Fruit fly (Drosophila melanogaster): ENCODE data around the gene Blos3.

Blos3 gene

DNA sequence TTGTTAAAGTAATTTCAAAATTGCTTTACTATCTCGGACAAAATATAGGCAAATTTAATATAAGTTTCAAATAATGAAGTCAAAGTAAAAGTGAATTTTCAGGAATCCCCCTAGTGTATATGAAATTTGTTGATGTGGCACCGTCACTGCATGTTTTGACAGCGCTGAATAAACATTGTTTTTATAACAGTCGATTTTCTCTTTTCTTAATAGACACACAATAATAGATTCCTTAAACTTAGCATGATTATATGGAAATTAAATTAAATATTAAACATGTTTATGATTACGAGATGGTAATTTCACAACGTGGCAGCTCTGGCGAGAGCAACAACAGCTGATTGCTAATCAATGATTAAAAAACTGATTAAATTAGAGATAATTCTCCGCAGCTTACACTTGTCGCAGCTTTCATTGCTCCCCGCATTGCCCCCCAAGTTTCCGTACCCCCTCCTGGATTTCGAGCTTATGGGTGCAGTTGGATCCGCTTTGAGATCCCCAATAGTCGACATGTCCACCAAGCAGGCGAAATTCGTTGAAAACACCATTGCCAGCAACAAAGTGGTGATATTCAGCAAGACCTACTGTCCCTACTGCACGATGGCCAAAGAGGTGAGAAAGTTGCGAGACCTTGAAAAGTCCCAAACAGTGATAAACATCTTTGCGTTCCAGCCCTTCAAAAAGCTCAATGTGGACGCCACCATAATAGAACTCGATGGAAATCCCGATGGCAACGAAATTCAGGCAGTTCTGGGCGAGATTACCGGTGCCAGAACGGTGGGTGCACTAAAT lies 793 bp upstream of the Blos3 start, which contains the start of gene Grx1:
Gene Grx1, plus strand, starts transcription at position 196 of the 792 bp plus-strand sequence.
- TF ChIP-seq Jarid2 (GFP tag; optimal IDR thresholded peaks at IDR 0.05) (no peak), Mrtf (GFP tag; IDR thresholded peaks at IDR 0.05) (no peak), gt (GFP tag; IDR thresholded peaks at IDR 0.05) (no peak), kah (GFP tag; optimal IDR thresholded peaks at IDR 0.05) (peak; percentile 5), org-1 (GFP tag; optimal IDR thresholded peaks at IDR 0.05) (no peak), CG10462 (GFP tag; optimal IDR thresholded peaks at IDR 0.05) (no peak), CG4328 (GFP tag; optimal IDR thresholded peaks at IDR 0.05) (peak; percentile 43), CG15073 (GFP tag; optimal IDR thresholded peaks at IDR 0.05) (no peak), CG8478 (optimal IDR thresholded peaks at IDR 0.05) (no peak), CG4854 (GFP tag; optimal IDR thresholded peaks at IDR 0.05) (peak; percentile 8), E2f2 (GFP tag; IDR thresholded peaks at IDR 0.05) (peak; percentile 45; the same call in 1 of the 2 replicates), jing (GFP tag; optimal IDR thresholded peaks at IDR 0.05) (peak; percentile 14), Dll (GFP tag; IDR thresholded peaks at IDR 0.05; ENCODE audit: partially characterized antibody) (no peak), NC2α (GFP tag; optimal IDR thresholded peaks at IDR 0.05) (no peak), Doc2 (GFP tag; IDR thresholded peaks at IDR 0.05) (no peak), gem (tag; optimal IDR thresholded peaks at IDR 0.05) (peak; percentile 75), row (GFP tag; IDR thresholded peaks at IDR 0.05) (peak; percentile 73), Oli (tag; optimal IDR thresholded peaks at IDR 0.05) (peak; percentile 22), Sry-β (GFP tag; optimal IDR thresholded peaks at IDR 0.05) (no peak), Kr (GFP tag; optimal IDR thresholded peaks at IDR 0.05) (no peak), mld (GFP tag; IDR thresholded peaks at IDR 0.05; ENCODE audit: partially characterized antibody) (no peak), Blimp-1 (GFP tag; optimal IDR thresholded peaks at IDR 0.05) (peak; percentile 79), crc (GFP tag; optimal IDR thresholded peaks at IDR 0.05) (peak; percentile 15), maf-S (GFP tag; optimal IDR thresholded peaks at IDR 0.05) (peak; percentile 31), CG12659 (GFP tag; optimal IDR thresholded peaks at IDR 0.05) (peak; percentile 73), Optix (GFP tag; IDR thresholded peaks at IDR 0.05) (no peak), CG10267 (tag; optimal IDR thresholded peaks at IDR 0.05) (peak; percentile 62), Tbp (GFP tag; optimal IDR thresholded peaks at IDR 0.05) (no peak), Sox100B (GFP tag; optimal IDR thresholded peaks at IDR 0.05) (peak; percentile 52), Meics (GFP tag; optimal IDR thresholded peaks at IDR 0.05) (peak; percentile 70), Fer2 (tag; optimal IDR thresholded peaks at IDR 0.05) (no peak), peb (GFP tag; IDR thresholded peaks at IDR 0.05) (no peak), Hmr (GFP tag; optimal IDR thresholded peaks at IDR 0.05) (peak; percentile 59), CG18476 (GFP tag; optimal IDR thresholded peaks at IDR 0.05) (peak; percentile 54), croc (GFP tag; conservative IDR thresholded peaks at IDR 0.05) (no peak), CHES-1-like (GFP tag; optimal IDR thresholded peaks at IDR 0.05) (no peak), chinmo (GFP tag; IDR thresholded peaks at IDR 0.05; ENCODE audit: partially characterized antibody) (no peak), MTF-1 (GFP tag; optimal IDR thresholded peaks at IDR 0.05; ENCODE audit: borderline replicate concordance) (no peak), CG18011 (GFP tag; optimal IDR thresholded peaks at IDR 0.05) (peak; percentile 39), CG8089 (GFP tag; optimal IDR thresholded peaks at IDR 0.05) (no peak), CG7357 (GFP tag; IDR thresholded peaks at IDR 0.05) (no peak), CG9876 (GFP tag; optimal IDR thresholded peaks at IDR 0.05) (no peak), Ets65A (GFP tag) (peak; percentile 95), run (tag; optimal IDR thresholded peaks at IDR 0.05) (no peak), cg (GFP tag; optimal IDR thresholded peaks at IDR 0.05) (no peak), CG1792 (GFP tag; optimal IDR thresholded peaks at IDR 0.05) (no peak), nau (GFP tag; optimal IDR thresholded peaks at IDR 0.05) (no peak), sim (GFP tag; IDR thresholded peaks at IDR 0.05) (no peak), CG9797 (GFP tag; optimal IDR thresholded peaks at IDR 0.05) (no peak), CG1602 (GFP tag; optimal IDR thresholded peaks at IDR 0.05) (peak; percentile 47)
